Fruit fly (Drosophila melanogaster) whole organism, prepupa: ENCODE data around the gene Nepl20.

Source experiments
- CG10631 ChIP-seq: fragments of 200-800 bp; sonication (Bioruptor generic); optimal IDR thresholded peaks from 2 replicates; lab custom pipeline; 2016; ENCODE audit warnings: missing biosample characterization, missing genetic modification characterization
- CG10669 ChIP-seq: fragments of 200-800 bp; sonication (Bioruptor generic); optimal IDR thresholded peaks from 3 replicates; lab custom pipeline; 2018; ENCODE audit warnings: missing biosample characterization, mild to moderate bottlenecking, missing genetic modification characterization, moderate library complexity
- CG11294 ChIP-seq: fragments of 200-800 bp; sonication (Bioruptor generic); IDR thresholded peaks from 2 replicates; pipeline ENCODE4 v1.3.6; 2022; ENCODE audit warnings: missing biosample characterization, missing genetic modification characterization
- CG11762 ChIP-seq: fragments of 200-800 bp; sonication (Bioruptor generic); optimal IDR thresholded peaks from 3 replicates; lab custom pipeline; 2016; ENCODE audit warnings: missing biosample characterization, missing genetic modification characterization; ENCODE audit not compliant: insufficient read depth
- CG16779 ChIP-seq: fragments of 200-800 bp; sonication (Bioruptor generic); optimal IDR thresholded peaks from 3 replicates; lab custom pipeline; 2017; ENCODE audit warnings: missing biosample characterization, mild to moderate bottlenecking, missing genetic modification characterization
- CG3032 ChIP-seq: fragments of 200-800 bp; optimal IDR thresholded peaks from 2 replicates; lab custom pipeline; 2019; ENCODE audit warnings: missing biosample characterization, mild to moderate bottlenecking, missing genetic modification characterization, moderate library complexity
- CG31627 ChIP-seq: fragments of 200-800 bp; sonication (Bioruptor generic); optimal IDR thresholded peaks from 3 replicates; lab custom pipeline; 2016; ENCODE audit warnings: missing biosample characterization, missing genetic modification characterization
- CG32006 ChIP-seq: fragments of 200-800 bp; sonication (Bioruptor generic); optimal IDR thresholded peaks from 3 replicates; lab custom pipeline; 2017; ENCODE audit warnings: missing biosample characterization, mild to moderate bottlenecking, missing genetic modification characterization
- CG6163 ChIP-seq: fragments of 200-800 bp; sonication (Bioruptor generic); IDR thresholded peaks from 3 replicates; pipeline ENCODE4 v1.3.6; 2022; ENCODE audit warnings: missing biosample characterization, missing genetic modification characterization
- CG6276 ChIP-seq: fragments of 200-800 bp; sonication (Bioruptor generic); optimal IDR thresholded peaks from 2 replicates; lab custom pipeline; 2017; ENCODE audit warnings: missing biosample characterization, mild to moderate bottlenecking, missing genetic modification characterization
- CG6808 ChIP-seq: fragments of 200-800 bp; sonication (Bioruptor generic); optimal IDR thresholded peaks from 3 replicates; lab custom pipeline; 2017; ENCODE audit warnings: missing biosample characterization, missing genetic modification characterization, mild to moderate bottlenecking, moderate library complexity, missing genetic modification reagents
- CG7368 ChIP-seq: fragments of 200-800 bp; sonication (Bioruptor generic); optimal IDR thresholded peaks from 3 replicates; lab custom pipeline; 2016; ENCODE audit warnings: missing biosample characterization, missing genetic modification characterization
- CG8319 ChIP-seq: fragments of 200-800 bp; sonication (Bioruptor generic); optimal IDR thresholded peaks from 3 replicates; lab custom pipeline; 2016; ENCODE audit warnings: missing biosample characterization, missing genetic modification characterization
- CG8632 ChIP-seq: fragments of 200-800 bp; sonication (Bioruptor generic); optimal IDR thresholded peaks from 3 replicates; lab custom pipeline; 2016; ENCODE audit warnings: missing biosample characterization, missing genetic modification characterization
- CG9139 ChIP-seq: fragments of 200-800 bp; sonication (Bioruptor generic); optimal IDR thresholded peaks from 3 replicates; lab custom pipeline; 2017; ENCODE audit warnings: missing biosample characterization, mild to moderate bottlenecking, missing genetic modification characterization
- Eip75B ChIP-seq: fragments of 200-800 bp; sonication (Bioruptor generic); optimal IDR thresholded peaks from 3 replicates; lab custom pipeline; 2016; ENCODE audit warnings: missing biosample characterization, missing genetic modification characterization
- Eip78C ChIP-seq: fragments of 200-800 bp; sonication (Bioruptor generic); peaks from one replicate; lab custom pipeline; 2016; ENCODE audit warnings: missing biosample characterization, missing genetic modification characterization
- Eip93F ChIP-seq: fragments of 200-800 bp; sonication (Bioruptor generic); optimal IDR thresholded peaks from 2 replicates; lab custom pipeline; 2016; ENCODE audit warnings: missing biosample characterization, mild to moderate bottlenecking, missing genetic modification characterization
- Hr38 ChIP-seq: sonication (Bioruptor generic); optimal IDR thresholded peaks from 2 replicates; lab custom pipeline; 2016; ENCODE audit warnings: missing biosample characterization, missing genetic modification characterization
- Hr39 ChIP-seq: fragments of 200-800 bp; sonication (Bioruptor generic); optimal IDR thresholded peaks from 2 replicates; lab custom pipeline; 2016; ENCODE audit warnings: missing biosample characterization, missing genetic modification characterization
- Hr4 ChIP-seq: fragments of 200-800 bp; sonication (Bioruptor generic); optimal IDR thresholded peaks from 3 replicates; lab custom pipeline; 2016; ENCODE audit warnings: missing biosample characterization, missing genetic modification characterization
- Lpt ChIP-seq: fragments of 200-800 bp; sonication (Bioruptor generic); optimal IDR thresholded peaks from 3 replicates; lab custom pipeline; 2016; ENCODE audit warnings: missing biosample characterization, missing genetic modification characterization
- Met ChIP-seq: fragments of 200-800 bp; sonication (Bioruptor generic); optimal IDR thresholded peaks from 3 replicates; lab custom pipeline; 2016; ENCODE audit warnings: missing biosample characterization, missing genetic modification characterization
- OdsH ChIP-seq: fragments of 200-800 bp; sonication (Bioruptor generic); optimal IDR thresholded peaks from 3 replicates; lab custom pipeline; 2016; ENCODE audit warnings: missing biosample characterization, missing genetic modification characterization
- Smox ChIP-seq: fragments of 200-800 bp; sonication (Bioruptor generic); optimal IDR thresholded peaks from 3 replicates; lab custom pipeline; 2016; ENCODE audit warnings: missing biosample characterization, missing genetic modification characterization
- Sox102F ChIP-seq: fragments of 200-800 bp; sonication (Bioruptor generic); optimal IDR thresholded peaks from 2 replicates; lab custom pipeline; 2016; ENCODE audit warnings: missing biosample characterization, mild to moderate bottlenecking, missing genetic modification characterization
- Sox14 ChIP-seq: fragments of 200-800 bp; sonication (Bioruptor generic); optimal IDR thresholded peaks from 3 replicates; lab custom pipeline; 2016; ENCODE audit warnings: missing biosample characterization, missing genetic modification characterization
- acj6 ChIP-seq: fragments of 200-800 bp; sonication (Bioruptor generic); optimal IDR thresholded peaks from 3 replicates; lab custom pipeline; 2016; ENCODE audit warnings: missing biosample characterization, missing genetic modification characterization
- dac ChIP-seq: fragments of 200-800 bp; sonication (Bioruptor generic); optimal IDR thresholded peaks from 2 replicates; lab custom pipeline; 2017; ENCODE audit warnings: missing biosample characterization, mild to moderate bottlenecking, missing genetic modification characterization
- dsx ChIP-seq: fragments of 200-800 bp; optimal IDR thresholded peaks from 3 replicates; lab custom pipeline; 2019; ENCODE audit warnings: missing biosample characterization, mild to moderate bottlenecking, missing genetic modification characterization, moderate library complexity; ENCODE audit not compliant: poor library complexity, severe bottlenecking
- esn ChIP-seq: fragments of 200-800 bp; sonication (Bioruptor generic); optimal IDR thresholded peaks from 2 replicates; lab custom pipeline; 2016; ENCODE audit warnings: missing biosample characterization, mild to moderate bottlenecking, missing genetic modification characterization, moderate library complexity
- fd59A ChIP-seq: fragments of 200-800 bp; sonication (Bioruptor generic); optimal IDR thresholded peaks from 2 replicates; lab custom pipeline; 2017; ENCODE audit warnings: missing biosample characterization, mild to moderate bottlenecking, missing genetic modification characterization, missing genetic modification reagents
- fd85E ChIP-seq: fragments of 200-800 bp; sonication (Bioruptor generic); optimal IDR thresholded peaks from 3 replicates; lab custom pipeline; 2016; ENCODE audit warnings: missing biosample characterization, missing genetic modification characterization
- fkh ChIP-seq: fragments of 200-800 bp; sonication (Bioruptor generic); optimal IDR thresholded peaks from 3 replicates; lab custom pipeline; 2017; ENCODE audit warnings: missing biosample characterization, mild to moderate bottlenecking, missing genetic modification characterization, moderate library complexity
- lz ChIP-seq: fragments of 200-800 bp; sonication (Bioruptor generic); optimal IDR thresholded peaks from 3 replicates; lab custom pipeline; 2016; ENCODE audit warnings: missing biosample characterization, missing genetic modification characterization
- pdm3 ChIP-seq: fragments of 200-800 bp; sonication (Bioruptor generic); optimal IDR thresholded peaks from 3 replicates; lab custom pipeline; 2016; ENCODE audit warnings: missing biosample characterization, missing genetic modification characterization
- salr ChIP-seq, 2 experiments: fragments of 200-800 bp; sonication (Bioruptor generic); optimal IDR thresholded peaks; 3 replicates each; lab custom pipeline; 2016 to 2018; ENCODE audit warnings: missing biosample characterization in 2 of 2, missing genetic modification characterization in 2 of 2, mild to moderate bottlenecking in 1 of 2
- spab ChIP-seq: fragments of 200-800 bp; sonication (Bioruptor generic); optimal IDR thresholded peaks from 2 replicates; lab custom pipeline; 2017; ENCODE audit warnings: missing biosample characterization, mild to moderate bottlenecking, missing genetic modification characterization, missing genetic modification reagents
- ss ChIP-seq, 2 experiments: fragments of 200-800 bp; sonication (Bioruptor generic); optimal IDR thresholded peaks; 2 replicates in 1 of 2; 3 replicates in 1 of 2; lab custom pipeline; 2017 to 2018; ENCODE audit warnings: mild to moderate bottlenecking in 2 of 2, missing biosample characterization in 2 of 2, missing genetic modification characterization in 2 of 2, moderate library complexity in 1 of 2
- svp ChIP-seq: fragments of 200-800 bp; sonication (Bioruptor generic); peaks from one replicate; lab custom pipeline; 2016; ENCODE audit warnings: missing biosample characterization, missing genetic modification characterization

Gene Nepl20

dm6 chr3R:28847547-28848316, 32.9 kb upstream of the Nepl20 start (continued):
- peak; percentile 69 for TF ChIP-seq CG6808 (GFP tag; lab: Kevin White, UChicago)
- TF ChIP-seq CG7368 (GFP tag; lab: Kevin White, UChicago) = peak; percentile 27
- TF ChIP-seq pdm3 = peak; percentile 42
- TF ChIP-seq esn = peak; percentile 59
- TF ChIP-seq CG8319 (GFP tag; lab: Kevin White, UChicago) = peak; percentile 26
- no peak for TF ChIP-seq CG6276 (GFP tag; lab: Kevin White, UChicago)
- TF ChIP-seq Eip75B (GFP tag; lab: Kevin White, UChicago) = no peak
- peak; percentile 47 for TF ChIP-seq Smox (GFP tag; lab: Kevin White, UChicago)
- peak; percentile 57 for TF ChIP-seq CG10631 (GFP tag; lab: Kevin White, UChicago)
- TF ChIP-seq Hr39 (GFP tag; lab: Kevin White, UChicago) = peak; percentile 17
- TF ChIP-seq salr (GFP tag; optimal IDR thresholded peaks at IDR 0.05; lab: Kevin White, UChicago) = peak in 1 of 2 experiments; percentile 17
- TF ChIP-seq CG3032 (tag; lab: Kevin White, UChicago) = peak; percentile 63
- TF ChIP-seq CG6163 (GFP tag; lab: Robert Waterston, UW) = no peak
- TF ChIP-seq lz (GFP tag; lab: Kevin White, UChicago) = peak; percentile 34
- TF ChIP-seq OdsH (GFP tag; lab: Kevin White, UChicago) = peak; percentile 65
- TF ChIP-seq Sox14 (GFP tag; lab: Kevin White, UChicago) = peak; percentile 12
- TF ChIP-seq fkh = no peak
- peak; percentile 35 for TF ChIP-seq CG11762
- TF ChIP-seq CG31627 = peak; percentile 23
- peak; percentile 33 for TF ChIP-seq Hr4
- peak; percentile 3 for TF ChIP-seq fd59A (GFP tag; lab: Kevin White, UChicago)
- no peak for TF ChIP-seq CG16779 (tag; lab: Kevin White, UChicago)
- peak; percentile 21 for TF ChIP-seq CG8632 (GFP tag; lab: Kevin White, UChicago)
- no peak for TF ChIP-seq Lpt (GFP tag; lab: Kevin White, UChicago)
- no peak for TF ChIP-seq Eip93F (GFP tag; lab: Kevin White, UChicago)
- peak; percentile 6 for TF ChIP-seq Sox102F (GFP tag; lab: Kevin White, UChicago)
- TF ChIP-seq, all 60 proteins: peak for 39

dm6 chr3R:28848693-28849470, 31.7 kb upstream of the Nepl20 start:
- TF ChIP-seq Hr38 (no peak), CG6163 (GFP tag; lab: Robert Waterston, UW) (no peak), Smox (GFP tag; lab: Kevin White, UChicago) (no peak), svp (no peak), CG11294 (GFP tag; lab: Robert Waterston, UW) (no peak), fkh (peak; percentile 9), CG32006 (no peak), CG9139 (GFP tag; lab: Kevin White, UChicago) (no peak), Met (GFP tag; lab: Kevin White, UChicago) (no peak), Hr4 (no peak), dac (GFP tag; lab: Kevin White, UChicago) (no peak), dsx (GFP tag; lab: Kevin White, UChicago) (no peak), acj6 (GFP tag; lab: Kevin White, UChicago) (no peak), Eip78C (GFP tag; lab: Kevin White, UChicago) (peak; percentile 56), salr (GFP tag; optimal IDR thresholded peaks at IDR 0.05; lab: Kevin White, UChicago) (no peak), CG10631 (GFP tag; lab: Kevin White, UChicago) (no peak), esn (no peak), fd85E (GFP tag; lab: Kevin White, UChicago) (no peak), CG8319 (GFP tag; lab: Kevin White, UChicago) (peak; percentile 76), OdsH (GFP tag; lab: Kevin White, UChicago) (no peak), spab (no peak), CG6808 (GFP tag; lab: Kevin White, UChicago) (peak; percentile 1), ss (GFP tag; optimal IDR thresholded peaks at IDR 0.05; lab: Kevin White, UChicago) (peak in 1 of 2 experiments; percentile 15), CG10669 (GFP tag; lab: Kevin White, UChicago) (no peak)
- TF ChIP-seq, all 60 proteins: peak for 5
